Fruit fly (Drosophila melanogaster) whole organism, embryonic: Measurements from ENCODE around the gene CG5498.
A peak's percentile ranks its signal among the peaks of the same experiment; 100 is the strongest.

Experiments
- Antp ChIP-seq: fragments of 200-800 bp; sonication (Bioruptor generic); optimal IDR thresholded peaks from 3 replicates; lab custom pipeline; 2016; ENCODE audit warnings: missing biosample characterization, missing genetic modification characterization
- BEAF-32 ChIP-seq: fragments of 200-800 bp; sonication (Bioruptor generic); optimal IDR thresholded peaks from 3 replicates; lab custom pipeline; 2017; ENCODE audit warnings: missing biosample characterization, missing genetic modification characterization, mild to moderate bottlenecking, moderate library complexity, missing genetic modification reagents
- CG10267 ChIP-seq: fragments of 200-800 bp; sonication (Bioruptor generic); optimal IDR thresholded peaks from 2 replicates; lab custom pipeline; 2018; ENCODE audit warnings: missing biosample characterization, mild to moderate bottlenecking, missing genetic modification characterization, moderate library complexity
- CG12659 ChIP-seq: fragments of 200-800 bp; sonication (Bioruptor generic); optimal IDR thresholded peaks from 3 replicates; lab custom pipeline; 2017; ENCODE audit warnings: mild to moderate bottlenecking, missing biosample characterization, missing genetic modification reagents, missing genetic modification characterization
- CG14710 ChIP-seq: fragments of 200-800 bp; sonication (Bioruptor generic); optimal IDR thresholded peaks from 3 replicates; lab custom pipeline; 2019; ENCODE audit warnings: missing biosample characterization, mild to moderate bottlenecking, missing genetic modification characterization, moderate library complexity
- CG14860 ChIP-seq: fragments of 200-800 bp; sonication (Bioruptor generic); IDR thresholded peaks from 3 replicates; pipeline ENCODE4 v1.3.6; 2022; ENCODE audit warnings: missing biosample characterization, missing genetic modification characterization; ENCODE audit not compliant: partially characterized antibody
- CG14965 ChIP-seq: fragments of 200-800 bp; sonication (Bioruptor generic); optimal IDR thresholded peaks from 2 replicates; lab custom pipeline; 2016; ENCODE audit warnings: missing biosample characterization, missing genetic modification characterization, borderline replicate concordance
- CG15514 ChIP-seq: fragments of 200-800 bp; sonication (Bioruptor generic); optimal IDR thresholded peaks from 3 replicates; lab custom pipeline; 2017; ENCODE audit warnings: missing biosample characterization, missing genetic modification characterization, mild to moderate bottlenecking, moderate library complexity, missing genetic modification reagents
- CG2116 ChIP-seq: fragments of 200-800 bp; sonication (Bioruptor generic); optimal IDR thresholded peaks from 3 replicates; lab custom pipeline; 2018; ENCODE audit warnings: missing biosample characterization, mild to moderate bottlenecking, missing genetic modification characterization
- CG2199 ChIP-seq: fragments of 200-800 bp; sonication (Bioruptor generic); IDR thresholded peaks from 3 replicates; pipeline ENCODE4 v1.3.6; 2022; ENCODE audit warnings: missing biosample characterization, missing genetic modification characterization
- CG33213 ChIP-seq: fragments of 200-800 bp; sonication (Bioruptor generic); optimal IDR thresholded peaks from 3 replicates; lab custom pipeline; 2016; ENCODE audit warnings: missing biosample characterization, missing genetic modification characterization
- CG42726 ChIP-seq: fragments of 200-800 bp; sonication (Bioruptor generic); IDR thresholded peaks from 2 replicates; pipeline ENCODE4 v1.3.6; 2022; ENCODE audit warnings: missing biosample characterization, missing genetic modification characterization; ENCODE audit not compliant: partially characterized antibody
- CG6254 ChIP-seq: fragments of 200-800 bp; sonication (Bioruptor generic); optimal IDR thresholded peaks from 3 replicates; lab custom pipeline; 2017; ENCODE audit warnings: mild to moderate bottlenecking, missing biosample characterization, missing genetic modification reagents, missing genetic modification characterization
- CG6791 ChIP-seq: fragments of 200-800 bp; sonication (Bioruptor generic); IDR thresholded peaks from 3 replicates; pipeline ENCODE4 v1.3.6; 2022; ENCODE audit warnings: missing biosample characterization, missing genetic modification characterization; ENCODE audit not compliant: partially characterized antibody
- CG7357 ChIP-seq: fragments of 200-800 bp; sonication (Bioruptor generic); IDR thresholded peaks from 3 replicates; pipeline ENCODE4 v1.3.6; 2022; ENCODE audit warnings: missing biosample characterization, missing genetic modification characterization
- CG8290 ChIP-seq, 3 experiments: fragments of 200-800 bp; sonication (Bioruptor generic); optimal IDR thresholded peaks; 2 replicates each; lab custom pipeline; 2016 to 2019; ENCODE audit warnings: missing biosample characterization in 3 of 3, missing genetic modification characterization in 3 of 3, mild to moderate bottlenecking in 2 of 3, moderate library complexity in 1 of 3
- CG9797 ChIP-seq: fragments of 200-800 bp; sonication (Bioruptor generic); optimal IDR thresholded peaks from 3 replicates; lab custom pipeline; 2018; ENCODE audit warnings: missing biosample characterization, mild to moderate bottlenecking, missing genetic modification characterization
- CG9876 ChIP-seq: fragments of 200-800 bp; sonication (Bioruptor generic); optimal IDR thresholded peaks from 2 replicates; lab custom pipeline; 2016; ENCODE audit warnings: missing biosample characterization, missing genetic modification characterization
- CHES-1-like ChIP-seq: fragments of 200-800 bp; sonication (Bioruptor generic); optimal IDR thresholded peaks from 2 replicates; lab custom pipeline; 2016; ENCODE audit warnings: missing biosample characterization, missing genetic modification characterization
- Dp ChIP-seq: fragments of 200-800 bp; sonication (Bioruptor generic); optimal IDR thresholded peaks from 2 replicates; lab custom pipeline; 2018; ENCODE audit warnings: missing biosample characterization, mild to moderate bottlenecking, missing genetic modification characterization, moderate library complexity
- Dref ChIP-seq: fragments of 200-800 bp; sonication (Bioruptor generic); IDR thresholded peaks from 2 replicates; pipeline ENCODE4 v1.3.6; 2022; ENCODE audit warnings: missing biosample characterization, missing genetic modification characterization
- Elba2 ChIP-seq: fragments of 200-800 bp; sonication (Bioruptor generic); optimal IDR thresholded peaks from 3 replicates; lab custom pipeline; 2016; ENCODE audit warnings: missing biosample characterization, missing genetic modification characterization
- Fer3 ChIP-seq: fragments of 200-800 bp; sonication (Bioruptor generic); optimal IDR thresholded peaks from 2 replicates; lab custom pipeline; 2018; ENCODE audit warnings: missing biosample characterization, mild to moderate bottlenecking, missing genetic modification characterization, moderate library complexity
- H2.0 ChIP-seq: fragments of 200-800 bp; sonication (Bioruptor generic); IDR thresholded peaks from 2 replicates; pipeline ENCODE4 v1.3.6; 2022; ENCODE audit warnings: missing biosample characterization, missing genetic modification characterization
- Hr51 ChIP-seq, 2 experiments: fragments of 200-800 bp; sonication (Bioruptor generic); optimal IDR thresholded peaks; 2 replicates in 1 of 2; 3 replicates in 1 of 2; lab custom pipeline; 2016 to 2018; ENCODE audit warnings: missing biosample characterization in 2 of 2, missing genetic modification characterization in 2 of 2, mild to moderate bottlenecking in 1 of 2, moderate library complexity in 1 of 2
- MBD-R2 ChIP-seq: fragments of 200-800 bp; sonication (Bioruptor generic); IDR thresholded peaks from 2 replicates; pipeline ENCODE4 v1.3.6; 2022; ENCODE audit warnings: missing biosample characterization, missing genetic modification characterization
- Oaz ChIP-seq: fragments of 200-800 bp; sonication (Bioruptor generic); IDR thresholded peaks from 2 replicates; pipeline ENCODE4 v1.3.6; 2022; ENCODE audit warnings: missing biosample characterization, missing genetic modification characterization
- Ptx1 ChIP-seq: fragments of 200-800 bp; sonication (Bioruptor generic); IDR thresholded peaks from 2 replicates; pipeline ENCODE4 v1.3.6; 2022; ENCODE audit warnings: missing biosample characterization, missing genetic modification characterization
- Scr ChIP-seq: fragments of 200-800 bp; sonication (Bioruptor generic); IDR thresholded peaks from 2 replicates; pipeline ENCODE4 v1.3.6; 2022; ENCODE audit warnings: missing biosample characterization, missing genetic modification characterization; ENCODE audit not compliant: partially characterized antibody
- Sry-β ChIP-seq: fragments of 200-800 bp; sonication (Bioruptor generic); optimal IDR thresholded peaks from 2 replicates; lab custom pipeline; 2018; ENCODE audit warnings: missing biosample characterization, mild to moderate bottlenecking, missing genetic modification characterization, moderate library complexity
- Stat92E ChIP-seq, 3 experiments: fragments of >200 bp in 2 of 3; fragments of 200-800 bp in 1 of 3; sonication (Bioruptor generic) in 1 of 3; optimal IDR thresholded peaks; 2 replicates each; lab custom pipeline; 2017 to 2019; ENCODE audit warnings: missing biosample characterization in 3 of 3, missing genetic modification characterization in 3 of 3, mild to moderate bottlenecking in 1 of 3, moderate library complexity in 1 of 3
- bbx ChIP-seq: fragments of 200-800 bp; sonication (Bioruptor generic); IDR thresholded peaks from 2 replicates; pipeline ENCODE4 v1.3.6; 2022; ENCODE audit warnings: missing biosample characterization, missing genetic modification characterization; ENCODE audit not compliant: partially characterized antibody
- disco-r ChIP-seq: fragments of 200-800 bp; sonication (Bioruptor generic); optimal IDR thresholded peaks from 2 replicates; lab custom pipeline; 2016; ENCODE audit warnings: missing biosample characterization, missing genetic modification characterization
- fd3F ChIP-seq: fragments of 200-800 bp; sonication (Bioruptor generic); optimal IDR thresholded peaks from 2 replicates; lab custom pipeline; 2018; ENCODE audit warnings: missing biosample characterization, mild to moderate bottlenecking, missing genetic modification characterization, moderate library complexity
- fd96Cb ChIP-seq: fragments of 200-800 bp; sonication (Bioruptor generic); optimal IDR thresholded peaks from 2 replicates; lab custom pipeline; 2018; ENCODE audit warnings: missing biosample characterization, mild to moderate bottlenecking, missing genetic modification characterization, moderate library complexity
- gcm ChIP-seq: fragments of 200-800 bp; sonication (Bioruptor generic); optimal IDR thresholded peaks from 2 replicates; lab custom pipeline; 2019; ENCODE audit warnings: missing biosample characterization, mild to moderate bottlenecking, missing genetic modification characterization, moderate library complexity
- hbn ChIP-seq: fragments of 200-800 bp; sonication (Bioruptor generic); IDR thresholded peaks from 2 replicates; pipeline ENCODE4 v1.3.6; 2022; ENCODE audit warnings: missing biosample characterization, missing genetic modification characterization; ENCODE audit not compliant: partially characterized antibody
- ind ChIP-seq: fragments of 200-800 bp; sonication (Bioruptor generic); optimal IDR thresholded peaks from 3 replicates; lab custom pipeline; 2016; ENCODE audit warnings: missing biosample characterization, missing genetic modification characterization
- lov ChIP-seq, 2 experiments: fragments of 200-800 bp in 1 of 2; fragments of >200 bp in 1 of 2; sonication (Bioruptor generic) in 1 of 2; IDR thresholded peaks in 1 of 2; optimal IDR thresholded peaks in 1 of 2; 2 replicates in 1 of 2; 3 replicates in 1 of 2; pipeline versions ENCODE4 v1.3.6 to Lab custom; 2017 to 2022; ENCODE audit warnings: missing biosample characterization in 1 of 2, missing genetic modification characterization in 1 of 2
- otp ChIP-seq: fragments of 200-800 bp; sonication (Bioruptor generic); IDR thresholded peaks from 3 replicates; pipeline ENCODE4, ENCODE4 v1.3.6; 2022; ENCODE audit warnings: missing biosample characterization, missing genetic modification characterization
- ranshi ChIP-seq: fragments of 200-800 bp; sonication (Bioruptor generic); IDR thresholded peaks from 2 replicates; pipeline ENCODE4 v1.3.6; 2022; ENCODE audit warnings: missing biosample characterization, missing genetic modification characterization
- row ChIP-seq: fragments of 200-800 bp; sonication (Bioruptor generic); IDR thresholded peaks from 3 replicates; pipeline ENCODE4 v1.3.6; 2022; ENCODE audit warnings: missing biosample characterization, missing genetic modification characterization
- sim ChIP-seq: fragments of 200-800 bp; sonication (Bioruptor generic); IDR thresholded peaks from 2 replicates; pipeline ENCODE4 v1.3.6; 2022; ENCODE audit warnings: missing biosample characterization, missing genetic modification characterization
- sima ChIP-seq: fragments of 200-800 bp; sonication (Bioruptor generic); optimal IDR thresholded peaks from 2 replicates; lab custom pipeline; 2016; ENCODE audit warnings: missing biosample characterization, missing genetic modification characterization
- stwl ChIP-seq: fragments of 200-800 bp; sonication (Bioruptor generic); optimal IDR thresholded peaks from 3 replicates; lab custom pipeline; 2018; ENCODE audit warnings: missing biosample characterization, mild to moderate bottlenecking, missing genetic modification characterization, moderate library complexity
- trem ChIP-seq: fragments of 200-800 bp; optimal IDR thresholded peaks from 3 replicates; lab custom pipeline; 2019; ENCODE audit warnings: missing biosample characterization, mild to moderate bottlenecking, missing genetic modification characterization, moderate library complexity
- twi ChIP-seq: fragments of 200-800 bp; optimal IDR thresholded peaks from 2 replicates; lab custom pipeline; 2019; ENCODE audit warnings: missing biosample characterization, mild to moderate bottlenecking, missing genetic modification characterization, moderate library complexity
- vfl ChIP-seq: fragments of 200-800 bp; sonication (Bioruptor generic); optimal IDR thresholded peaks from 2 replicates; lab custom pipeline; 2016; ENCODE audit warnings: missing biosample characterization, missing genetic modification characterization
- yki ChIP-seq: fragments of >200 bp; optimal IDR thresholded peaks from 3 replicates; lab custom pipeline; 2018

The CG5498 gene

dm6 chr3L:20430182-20430581 is 46.3 kb upstream of the CG5498 start, which contains the start of gene CG5262 (continued):
- TF ChIP-seq fd3F (GFP tag; lab: Kevin White, UChicago) (no peak), CG8290 (GFP tag; optimal IDR thresholded peaks at IDR 0.05; lab: Kevin White, UChicago) (no peak), CG8290 (tag; optimal IDR thresholded peaks at IDR 0.05; lab: Kevin White, UChicago) (no peak), CG12659 (peak; percentile 21), ranshi (GFP tag; lab: Robert Waterston, UW) (no peak), CG14860 (GFP tag; lab: Robert Waterston, UW) (no peak), H2.0 (GFP tag; lab: Robert Waterston, UW) (no peak), CG15514 (peak; percentile 44), Scr (GFP tag; lab: Robert Waterston, UW) (peak; percentile 28; the same call in 1 of the 2 replicates), Dp (GFP tag; lab: Kevin White, UChicago) (peak; percentile 90), CG10267 (tag; lab: Kevin White, UChicago) (peak; percentile 44), CG9876 (no peak), otp (GFP tag; lab: Robert Waterston, UW) (no peak), Elba2 (GFP tag; lab: Kevin White, UChicago) (peak; percentile 82), CG33213 (peak; percentile 15), Dref (GFP tag; lab: Robert Waterston, UW) (peak; percentile 43; the same call in 1 of the 2 replicates), CG14965 (no peak), CHES-1-like (GFP tag; lab: Kevin White, UChicago) (no peak), Sry-β (GFP tag; lab: Kevin White, UChicago) (no peak), bbx (peak; percentile 37), Oaz (GFP tag; lab: Robert Waterston, UW) (no peak), twi (tag; lab: Kevin White, UChicago) (no peak), Antp (GFP tag; lab: Kevin White, UChicago) (no peak), ind (GFP tag; lab: Kevin White, UChicago) (no peak), Fer3 (no peak), BEAF-32 (GFP tag; lab: Kevin White, UChicago) (peak; percentile 39), CG6791 (GFP tag; lab: Robert Waterston, UW) (no peak), CG2199 (GFP tag; lab: Robert Waterston, UW) (peak; percentile 48; the same call in 1 of the 3 replicates), yki (lab: Kevin White, UChicago) (no peak), disco-r (no peak), Ptx1 (GFP tag; lab: Robert Waterston, UW) (no peak), hbn (GFP tag; lab: Robert Waterston, UW) (peak; percentile 15; the same call in 1 of the 2 replicates), sima (no peak), CG6254 (GFP tag; lab: Kevin White, UChicago) (no peak), vfl (GFP tag; lab: Kevin White, UChicago) (no peak), stwl (tag; lab: Kevin White, UChicago) (peak; percentile 79), MBD-R2 (GFP tag; lab: Robert Waterston, UW) (peak; percentile 64), Stat92E (GFP tag; optimal IDR thresholded peaks at IDR 0.05; lab: Kevin White, UChicago) (peak in 1 of 3 experiments; percentile 22), CG2116 (GFP tag; lab: Kevin White, UChicago) (no peak), lov (optimal IDR thresholded peaks at IDR 0.05; lab: Kevin White, UChicago) (no peak), lov (GFP tag; IDR thresholded peaks at IDR 0.05; lab: Robert Waterston, UW) (no peak), CG7357 (GFP tag; lab: Robert Waterston, UW) (no peak), CG14710 (tag; lab: Kevin White, UChicago) (peak; percentile 31), Hr51 (GFP tag; optimal IDR thresholded peaks at IDR 0.05; lab: Kevin White, UChicago) (no peak), CG9797 (GFP tag; lab: Kevin White, UChicago) (peak; percentile 75), sim (GFP tag; lab: Robert Waterston, UW) (no peak), trem (tag; lab: Kevin White, UChicago) (peak; percentile 66), gcm (GFP tag; lab: Kevin White, UChicago) (no peak), row (0 out of 3 replicates have a peak, but pooled peaks have one; percentile 16), fd96Cb (no peak), CG42726 (GFP tag; lab: Robert Waterston, UW) (no peak)
